Fruit fly (Drosophila melanogaster) Kc167 (cell line): Measurements from ENCODE around the gene CG43645.

Experiments used
- Myc ChIP-seq: fragments of >200 bp; optimal IDR thresholded peaks from 2 replicates; lab custom pipeline; 2017; ENCODE audit warnings: missing external identifiers
- Sin3A ChIP-seq: fragments of >200 bp; optimal IDR thresholded peaks from 2 replicates; lab custom pipeline; 2018; ENCODE audit warnings: missing external identifiers
- h ChIP-seq: fragments of >200 bp; optimal IDR thresholded peaks from 3 replicates; lab custom pipeline; 2018; ENCODE audit warnings: missing external identifiers
- insv ChIP-seq: fragments of >200 bp; optimal IDR thresholded peaks from 3 replicates; lab custom pipeline; 2018; ENCODE audit warnings: missing external identifiers
- psq ChIP-seq: fragments of >200 bp; optimal IDR thresholded peaks from 2 replicates; lab custom pipeline; 2017; ENCODE audit warnings: missing external identifiers
- ttk ChIP-seq: sonication (Bioruptor generic); optimal IDR thresholded peaks from 2 replicates; lab custom pipeline; 2017; ENCODE audit warnings: missing external identifiers

The CG43645 gene

dm6 chr2L:17485457-17485856, at the start of gene CG43645, which contains the start of gene CG43221:
Gene CG43645 (plus strand): TSS chr2L:17485757.
Gene CG43221 (plus strand): TSS chr2L:17485757.
- TF ChIP-seq Sin3A (lab: Kevin White, UChicago) (no peak), insv (lab: Kevin White, UChicago) (no peak), ttk (lab: Kevin White, UChicago) (no peak), h (lab: Kevin White, UChicago) (no peak), Myc (lab: Kevin White, UChicago) (no peak), psq (no peak)

DNA sequence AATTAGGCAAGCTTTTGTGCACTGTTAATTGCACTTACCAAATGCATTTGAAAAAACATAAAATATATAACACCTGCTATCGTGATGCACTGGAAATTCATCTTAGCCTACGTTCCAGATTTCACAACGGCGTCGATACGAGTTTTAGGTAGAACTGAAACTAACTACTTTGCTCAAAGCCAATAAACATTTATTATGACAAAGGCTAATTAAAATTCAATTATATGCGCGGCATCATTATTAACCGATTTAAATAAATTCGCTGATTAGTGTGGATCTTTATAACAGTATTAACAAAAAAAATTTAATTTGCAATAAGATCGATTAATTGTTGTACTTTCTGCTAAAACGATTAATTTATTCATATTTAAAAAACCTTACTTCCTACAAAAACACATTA, 49.1 kb upstream of the CG43645 start, which contains the start of gene CG33928:
CG33928 (minus strand) TSS at position 101 of the 400 bp plus-strand sequence.
- TF ChIP-seq ttk (lab: Kevin White, UChicago) (no peak), Sin3A (lab: Kevin White, UChicago) (no peak), psq (no peak), insv (lab: Kevin White, UChicago) (no peak), h (lab: Kevin White, UChicago) (no peak)

DNA sequence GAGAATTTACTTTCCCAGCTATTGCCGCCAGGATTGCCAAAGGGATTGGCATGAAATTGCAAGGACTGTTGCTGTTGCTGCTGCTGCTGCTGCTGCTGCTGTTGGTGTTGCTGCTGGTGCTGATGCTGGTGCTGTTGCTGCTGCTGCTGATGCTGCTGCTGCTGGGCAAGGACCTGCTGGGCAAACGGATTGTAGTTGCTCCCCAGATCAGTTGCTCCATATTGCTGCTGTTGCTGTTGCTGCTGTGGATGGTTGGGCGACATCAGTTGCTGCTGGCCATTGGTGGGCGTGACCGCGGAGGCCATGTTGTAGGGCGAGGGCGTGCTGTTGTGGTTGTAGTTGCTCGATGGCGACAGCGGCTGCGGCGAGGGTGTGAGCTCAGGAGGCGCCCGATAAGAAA, 48.0 kb upstream of the CG43645 start:
- no peak for TF ChIP-seq insv (lab: Kevin White, UChicago)
- TF ChIP-seq psq: no peak
- TF ChIP-seq h (lab: Kevin White, UChicago): no peak
- TF ChIP-seq Sin3A (lab: Kevin White, UChicago): no peak
- TF ChIP-seq ttk (lab: Kevin White, UChicago): no peak
- TF ChIP-seq Myc (lab: Kevin White, UChicago): no peak

dm6 chr2L:17447071-17447470, 38.5 kb upstream of the CG43645 start:
- TF ChIP-seq Sin3A (lab: Kevin White, UChicago): no peak
- TF ChIP-seq Myc (lab: Kevin White, UChicago): no peak
- no peak for TF ChIP-seq ttk (lab: Kevin White, UChicago)
- TF ChIP-seq insv (lab: Kevin White, UChicago): no peak
- no peak for TF ChIP-seq psq
- no peak for TF ChIP-seq h (lab: Kevin White, UChicago)

DNA sequence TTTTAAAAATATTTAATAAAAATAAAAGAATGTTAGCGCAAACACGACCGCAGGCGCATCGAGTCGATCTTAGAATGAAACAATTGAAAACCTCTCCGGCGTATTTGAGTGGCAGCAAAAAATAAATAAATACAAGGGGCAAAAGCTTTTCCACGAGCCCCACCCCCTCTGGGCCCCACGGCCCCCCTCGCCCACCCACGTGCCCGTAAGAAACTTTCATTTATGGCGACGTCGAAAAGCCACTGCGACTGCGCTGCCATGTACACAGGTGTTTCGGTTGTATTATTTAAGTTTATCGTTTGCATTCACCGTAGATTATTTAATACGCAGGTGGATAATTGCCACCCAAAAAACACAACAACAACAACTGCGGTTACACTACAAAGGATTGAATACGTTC, 37.1 kb upstream of the CG43645 start:
- TF ChIP-seq insv (lab: Kevin White, UChicago): no peak
- TF ChIP-seq h (lab: Kevin White, UChicago): no peak
- no peak for TF ChIP-seq ttk (lab: Kevin White, UChicago)
- no peak for TF ChIP-seq Sin3A (lab: Kevin White, UChicago)
- no peak for TF ChIP-seq Myc (lab: Kevin White, UChicago)
- TF ChIP-seq psq: no peak

- TF ChIP-seq ttk (lab: Kevin White, UChicago) (no peak), h (lab: Kevin White, UChicago) (no peak), Myc (lab: Kevin White, UChicago) (no peak), insv (lab: Kevin White, UChicago) (no peak), psq (no peak), Sin3A (lab: Kevin White, UChicago) (no peak)
Observed at dm6 chr2L:17449608-17450504, 35.7 kb upstream of the CG43645 start, which contains the start of gene dl. Gene dl (minus strand): TSS chr2L:17450364.

- TF ChIP-seq h (lab: Kevin White, UChicago) (no peak), Myc (lab: Kevin White, UChicago) (no peak), psq (no peak), ttk (lab: Kevin White, UChicago) (no peak), Sin3A (lab: Kevin White, UChicago) (no peak), insv (lab: Kevin White, UChicago) (no peak)
Observed at dm6 chr2L:17450505-17451415, 34.8 kb upstream of the CG43645 start.

DNA sequence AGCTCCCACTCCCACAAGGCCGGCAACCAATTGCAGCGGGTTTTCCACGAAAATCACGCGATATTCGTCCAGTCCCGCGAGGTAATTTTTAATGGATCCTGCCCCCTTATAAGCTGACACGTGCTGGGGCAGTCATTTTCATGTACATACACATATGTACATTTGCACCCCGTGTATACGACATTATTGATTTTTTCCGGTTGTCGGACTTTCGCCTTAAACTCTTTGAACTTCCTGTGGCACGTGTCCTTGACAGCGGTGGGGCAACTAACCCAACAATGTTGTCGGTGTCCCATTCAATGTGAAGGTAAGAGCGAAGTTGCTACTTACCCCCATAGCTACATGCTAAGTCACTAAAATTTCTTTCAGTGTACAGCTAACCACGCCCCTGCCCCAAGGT, 33.5 kb upstream of the CG43645 start:
- no peak for TF ChIP-seq h (lab: Kevin White, UChicago)

- no peak for TF ChIP-seq Sin3A (lab: Kevin White, UChicago)
- TF ChIP-seq Myc (lab: Kevin White, UChicago): no peak
- TF ChIP-seq insv (lab: Kevin White, UChicago): no peak
- TF ChIP-seq ttk (lab: Kevin White, UChicago): no peak
- TF ChIP-seq h (lab: Kevin White, UChicago): no peak
- no peak for TF ChIP-seq psq
Observed at dm6 chr2L:17452624-17453023, 32.9 kb upstream of the CG43645 start, which contains the start of gene CG5050. Gene CG5050 (plus strand): TSS chr2L:17452924.

dm6 chr2L:17455823-17456222, 29.7 kb upstream of the CG43645 start, which contains the start of gene SPH93:
Gene SPH93 (minus strand): TSS chr2L:17455923.
- TF ChIP-seq insv (lab: Kevin White, UChicago): no peak
- no peak for TF ChIP-seq psq
- no peak for TF ChIP-seq Sin3A (lab: Kevin White, UChicago)
- TF ChIP-seq h (lab: Kevin White, UChicago): no peak
- TF ChIP-seq ttk (lab: Kevin White, UChicago): no peak
- no peak for TF ChIP-seq Myc (lab: Kevin White, UChicago)

dm6 chr2L:17457944-17458343, 27.6 kb upstream of the CG43645 start, which contains the start of gene CG18563:
Gene CG18563 (minus strand): TSS chr2L:17458044.
- no peak for TF ChIP-seq ttk (lab: Kevin White, UChicago)
- TF ChIP-seq Myc (lab: Kevin White, UChicago): no peak
- TF ChIP-seq Sin3A (lab: Kevin White, UChicago): no peak
- TF ChIP-seq psq: no peak
- no peak for TF ChIP-seq insv (lab: Kevin White, UChicago)
- no peak for TF ChIP-seq h (lab: Kevin White, UChicago)
